Fruit fly (Drosophila melanogaster) S2 (cell line): ENCODE data around the gene CG14795.

Experiments
- CG8478 ChIP-seq: fragments of >200 bp; optimal IDR thresholded peaks from 2 replicates; lab custom pipeline; 2018
- CTCF ChIP-seq, 2 experiments: fragments of >200 bp; optimal IDR thresholded peaks; 2 replicates each; lab custom pipeline; 2018

The CG14795 gene

dm6 chrX:1476848-1477247 is 35.8 kb downstream of the CG14795 start, which contains the start of the genes Rab27 and mei-38:
TSS of gene Rab27 (minus strand) at chrX:1476974.
TSS of gene mei-38 (plus strand) at chrX:1477063.
- TF ChIP-seq CTCF (optimal IDR thresholded peaks at IDR 0.05; lab: Kevin White, UChicago) (peak in 1 of 2 experiments; percentile 6), CG8478 (no peak)

- no peak for TF ChIP-seq CTCF (optimal IDR thresholded peaks at IDR 0.05; lab: Kevin White, UChicago)
- no peak for TF ChIP-seq CG8478
These were observed 36.2 kb downstream of the CG14795 start for dm6 chrX:1476436-1476835.

dm6 chrX:1472222-1472621 is 40.4 kb downstream of the CG14795 start, which contains the start of gene CG14780:
TSS of gene CG14780 (plus strand) at chrX:1472522.
- TF ChIP-seq CG8478 (no peak), CTCF (optimal IDR thresholded peaks at IDR 0.05; lab: Kevin White, UChicago) (no peak)

- no peak for TF ChIP-seq CTCF (optimal IDR thresholded peaks at IDR 0.05; lab: Kevin White, UChicago)
- no peak for TF ChIP-seq CG8478
These were observed 42.0 kb downstream of the CG14795 start, which contains the start of gene pck for dm6 chrX:1470562-1470961. TSS of gene pck (plus strand) at chrX:1470666.

- TF ChIP-seq CTCF (optimal IDR thresholded peaks at IDR 0.05; lab: Kevin White, UChicago) (no peak), CG8478 (no peak)
These were observed 42.9 kb downstream of the CG14795 start, which contains the start of gene CG32808 for dm6 chrX:1469717-1470116. TSS of gene CG32808 (minus strand) at chrX:1469817.

dm6 chrX:1467382-1467592 is 45.3 kb downstream of the CG14795 start, which contains the start of gene CG14778:
TSS of gene CG14778 (plus strand) at chrX:1467493.
- TF ChIP-seq CG8478 (no peak), CTCF (optimal IDR thresholded peaks at IDR 0.05; lab: Kevin White, UChicago) (no peak)

dm6 chrX:1466505-1467381 is 45.9 kb downstream of the CG14795 start:
- TF ChIP-seq CTCF (optimal IDR thresholded peaks at IDR 0.05; lab: Kevin White, UChicago) (no peak), CG8478 (no peak)

- TF ChIP-seq CG8478: no peak
- no peak for TF ChIP-seq CTCF (optimal IDR thresholded peaks at IDR 0.05; lab: Kevin White, UChicago)
These were observed 46.7 kb downstream of the CG14795 start, which contains the start of the genes O-fut2 and CG14777 for dm6 chrX:1465707-1466504. TSS of gene O-fut2 (minus strand) at chrX:1465996. TSS of gene CG14777 (plus strand) at chrX:1466134.

dm6 chrX:1464033-1464432 is 48.6 kb downstream of the CG14795 start, which contains the start of gene Ns3:
TSS of gene Ns3 (minus strand) at chrX:1464220.
- TF ChIP-seq CG8478 (no peak), CTCF (optimal IDR thresholded peaks at IDR 0.05; lab: Kevin White, UChicago) (peak; percentile 3 to 7)
